Worm (Caenorhabditis elegans) whole organism, L3 larva: Measurements from ENCODE around the gene K02D10.4.

ENCODE experiments used
- R02D3.7 ChIP-seq: fragments of 150-350 bp; optimal IDR thresholded peaks from 2 replicates; lab custom pipeline; 2014; ENCODE audit warnings: missing biosample characterization, missing genetic modification characterization
- ZK546.5 ChIP-seq: sonication (generic microtip); optimal IDR thresholded peaks from 2 replicates; lab custom pipeline; 2017; ENCODE audit warnings: missing biosample characterization, missing genetic modification characterization
- aly-2 ChIP-seq: fragments of 150-350 bp; optimal IDR thresholded peaks from 2 replicates; lab custom pipeline; 2014; ENCODE audit warnings: missing biosample characterization, missing genetic modification characterization
- ama-1 ChIP-seq: fragments of 150-350 bp; optimal IDR thresholded peaks from 2 replicates; lab custom pipeline; 2018
- ceh-16 ChIP-seq: sonication (generic microtip); optimal IDR thresholded peaks from 2 replicates; lab custom pipeline; 2017; ENCODE audit warnings: missing biosample characterization, missing genetic modification characterization
- ceh-28 ChIP-seq: fragments of 150-350 bp; optimal IDR thresholded peaks from 2 replicates; lab custom pipeline; 2014; ENCODE audit warnings: missing biosample characterization, missing genetic modification reagents, missing genetic modification characterization
- ceh-82 ChIP-seq: fragments of 150-350 bp; optimal IDR thresholded peaks from 2 replicates; lab custom pipeline; 2014; ENCODE audit warnings: missing biosample characterization, missing genetic modification characterization
- ceh-9 ChIP-seq: sonication (generic microtip); optimal IDR thresholded peaks from 2 replicates; lab custom pipeline; 2018; ENCODE audit warnings: missing biosample characterization, missing genetic modification characterization
- daf-12 ChIP-seq: fragments of 150-350 bp; optimal IDR thresholded peaks from 2 replicates; lab custom pipeline; 2014; ENCODE audit warnings: missing biosample characterization, missing genetic modification reagents, missing genetic modification characterization
- egl-27 ChIP-seq: sonication (generic microtip); optimal IDR thresholded peaks from 4 replicates; lab custom pipeline; 2017; ENCODE audit warnings: missing biosample characterization, missing genetic modification reagents, missing genetic modification characterization
- egl-5 ChIP-seq: fragments of 150-350 bp; optimal IDR thresholded peaks from 2 replicates; lab custom pipeline; 2017; ENCODE audit warnings: missing biosample characterization, missing genetic modification reagents, missing genetic modification characterization, inconsistent platforms
- elt-1 ChIP-seq: fragments of 150-350 bp; optimal IDR thresholded peaks from 2 replicates; lab custom pipeline; 2014; ENCODE audit warnings: missing biosample characterization, missing genetic modification characterization
- elt-2 ChIP-seq: sonication (generic microtip); optimal IDR thresholded peaks from 2 replicates; lab custom pipeline; 2016; ENCODE audit warnings: missing genetic modification reagents, mild to moderate bottlenecking, missing genetic modification characterization, missing compliant biosample characterization
- elt-3 ChIP-seq, 3 experiments: fragments of 150-350 bp in 1 of 3; sonication (generic microtip) in 2 of 3; optimal IDR thresholded peaks; 2 replicates in 2 of 3; 4 replicates in 1 of 3; lab custom pipeline; 2014 to 2017; ENCODE audit warnings: missing biosample characterization in 3 of 3, missing genetic modification characterization in 3 of 3
- eor-1 ChIP-seq, 2 experiments: fragments of 150-350 bp; optimal IDR thresholded peaks; 2 replicates each; lab custom pipeline; 2014 to 2018; ENCODE audit warnings: missing biosample characterization in 2 of 2, missing genetic modification characterization in 2 of 2
- fkh-10 ChIP-seq: sonication (generic microtip); optimal IDR thresholded peaks from 2 replicates; lab custom pipeline; 2017; ENCODE audit warnings: missing biosample characterization, missing genetic modification reagents, missing genetic modification characterization
- fkh-2 ChIP-seq: fragments of 150-350 bp; optimal IDR thresholded peaks from 2 replicates; lab custom pipeline; 2014; ENCODE audit warnings: missing biosample characterization, missing genetic modification reagents, missing genetic modification characterization
- fos-1 ChIP-seq: fragments of 150-350 bp; optimal IDR thresholded peaks from 2 replicates; lab custom pipeline; 2014; ENCODE audit warnings: missing biosample characterization, missing genetic modification characterization
- hmg-11 ChIP-seq: sonication (generic microtip); optimal IDR thresholded peaks from 2 replicates; lab custom pipeline; 2016; ENCODE audit warnings: missing genetic modification characterization, missing compliant biosample characterization
- jun-1 ChIP-seq: fragments of 150-350 bp; optimal IDR thresholded peaks from 2 replicates; lab custom pipeline; 2014; ENCODE audit warnings: missing biosample characterization, missing genetic modification reagents, missing genetic modification characterization
- lin-15B ChIP-seq: fragments of 150-350 bp; optimal IDR thresholded peaks from 2 replicates; lab custom pipeline; 2014; ENCODE audit warnings: missing biosample characterization, missing genetic modification characterization
- lin-39 ChIP-seq: fragments of 150-350 bp; optimal IDR thresholded peaks from 2 replicates; lab custom pipeline; 2018; ENCODE audit warnings: missing biosample characterization, missing genetic modification reagents, missing genetic modification characterization
- lsy-12 ChIP-seq: sonication (generic microtip); optimal IDR thresholded peaks from 2 replicates; lab custom pipeline; 2016; ENCODE audit warnings: mild to moderate bottlenecking, missing genetic modification characterization, missing compliant biosample characterization
- mdl-1 ChIP-seq: fragments of 150-350 bp; optimal IDR thresholded peaks from 2 replicates; lab custom pipeline; 2014; ENCODE audit warnings: missing biosample characterization, missing genetic modification characterization
- mml-1 ChIP-seq: fragments of 150-350 bp; sonication (generic microtip); optimal IDR thresholded peaks from 3 replicates; lab custom pipeline; 2014; ENCODE audit warnings: missing biosample characterization, missing genetic modification characterization
- nfya-1 ChIP-seq: sonication (generic microtip); optimal IDR thresholded peaks from 2 replicates; lab custom pipeline; 2017; ENCODE audit warnings: missing genetic modification characterization, mild to moderate bottlenecking, missing compliant biosample characterization, antibody characterized with exemption, moderate library complexity; ENCODE audit not compliant: insufficient read depth
- nhr-11 ChIP-seq: fragments of 150-350 bp; optimal IDR thresholded peaks from 2 replicates; lab custom pipeline; 2014; ENCODE audit warnings: missing biosample characterization, missing genetic modification characterization
- nhr-12 ChIP-seq: fragments of 150-350 bp; optimal IDR thresholded peaks from 2 replicates; lab custom pipeline; 2014; ENCODE audit warnings: missing biosample characterization, missing genetic modification characterization
- nhr-23 ChIP-seq: fragments of 150-350 bp; optimal IDR thresholded peaks from 2 replicates; lab custom pipeline; 2014; ENCODE audit warnings: missing biosample characterization, missing genetic modification reagents, missing genetic modification characterization
- nhr-237 ChIP-seq: fragments of 150-350 bp; optimal IDR thresholded peaks from 2 replicates; lab custom pipeline; 2014; ENCODE audit warnings: missing biosample characterization, missing genetic modification characterization
- nhr-25 ChIP-seq: sonication (generic microtip); optimal IDR thresholded peaks from 2 replicates; lab custom pipeline; 2017; ENCODE audit warnings: missing biosample characterization, missing genetic modification characterization
- nhr-28 ChIP-seq: fragments of 150-350 bp; optimal IDR thresholded peaks from 2 replicates; lab custom pipeline; 2014; ENCODE audit warnings: missing biosample characterization, missing genetic modification characterization
- nhr-43 ChIP-seq: sonication (generic microtip); optimal IDR thresholded peaks from 2 replicates; lab custom pipeline; 2016; ENCODE audit warnings: mild to moderate bottlenecking, missing genetic modification characterization, missing compliant biosample characterization; ENCODE audit not compliant: poor library complexity, severe bottlenecking
- nhr-67 ChIP-seq: fragments of 150-350 bp; optimal IDR thresholded peaks from 2 replicates; lab custom pipeline; 2014; ENCODE audit warnings: missing biosample characterization, missing genetic modification characterization
- nhr-76 ChIP-seq: fragments of 150-350 bp; sonication (generic microtip); optimal IDR thresholded peaks from 5 replicates; lab custom pipeline; 2014; ENCODE audit warnings: missing biosample characterization, missing genetic modification characterization
- nhr-77 ChIP-seq: fragments of 150-350 bp; optimal IDR thresholded peaks from 2 replicates; lab custom pipeline; 2014; ENCODE audit warnings: missing biosample characterization, missing genetic modification characterization
- pha-4 ChIP-seq: fragments of 150-350 bp; optimal IDR thresholded peaks from 2 replicates; lab custom pipeline; 2014; ENCODE audit warnings: missing biosample characterization, missing genetic modification reagents, missing genetic modification characterization
- pqm-1 ChIP-seq: fragments of 150-350 bp; optimal IDR thresholded peaks from 2 replicates; lab custom pipeline; 2017; ENCODE audit warnings: missing biosample characterization, missing genetic modification characterization, inconsistent platforms
- sea-2 ChIP-seq: fragments of 150-350 bp; sonication (generic microtip); optimal IDR thresholded peaks from 4 replicates; lab custom pipeline; 2014; ENCODE audit warnings: missing biosample characterization, missing genetic modification reagents, missing genetic modification characterization
- skn-1 ChIP-seq: fragments of 150-350 bp; optimal IDR thresholded peaks from 2 replicates; lab custom pipeline; 2014; ENCODE audit warnings: missing biosample characterization, missing genetic modification characterization
- snpc-4 ChIP-seq: fragments of 150-350 bp; optimal IDR thresholded peaks from 2 replicates; lab custom pipeline; 2014; ENCODE audit warnings: missing biosample characterization, missing genetic modification characterization
- tbx-2 ChIP-seq: sonication (generic microtip); optimal IDR thresholded peaks from 2 replicates; lab custom pipeline; 2016; ENCODE audit warnings: mild to moderate bottlenecking, missing genetic modification characterization, missing compliant biosample characterization
- unc-39 ChIP-seq: sonication (generic microtip); optimal IDR thresholded peaks from 4 replicates; lab custom pipeline; 2017; ENCODE audit warnings: missing biosample characterization, missing genetic modification characterization
- unc-62 ChIP-seq: fragments of 150-350 bp; sonication (generic microtip); optimal IDR thresholded peaks from 4 replicates; lab custom pipeline; 2014; ENCODE audit warnings: missing biosample characterization, missing genetic modification reagents, missing genetic modification characterization
- zag-1 ChIP-seq: fragments of 150-350 bp; optimal IDR thresholded peaks from 2 replicates; lab custom pipeline; 2014; ENCODE audit warnings: missing biosample characterization, missing genetic modification characterization
- ztf-11 ChIP-seq: fragments of 150-350 bp; optimal IDR thresholded peaks from 2 replicates; lab custom pipeline; 2014; ENCODE audit warnings: missing biosample characterization, missing genetic modification characterization
- ztf-4 ChIP-seq: fragments of 150-350 bp; optimal IDR thresholded peaks from 2 replicates; lab custom pipeline; 2014; ENCODE audit warnings: missing biosample characterization, missing genetic modification characterization

K02D10.4 gene

DNA sequence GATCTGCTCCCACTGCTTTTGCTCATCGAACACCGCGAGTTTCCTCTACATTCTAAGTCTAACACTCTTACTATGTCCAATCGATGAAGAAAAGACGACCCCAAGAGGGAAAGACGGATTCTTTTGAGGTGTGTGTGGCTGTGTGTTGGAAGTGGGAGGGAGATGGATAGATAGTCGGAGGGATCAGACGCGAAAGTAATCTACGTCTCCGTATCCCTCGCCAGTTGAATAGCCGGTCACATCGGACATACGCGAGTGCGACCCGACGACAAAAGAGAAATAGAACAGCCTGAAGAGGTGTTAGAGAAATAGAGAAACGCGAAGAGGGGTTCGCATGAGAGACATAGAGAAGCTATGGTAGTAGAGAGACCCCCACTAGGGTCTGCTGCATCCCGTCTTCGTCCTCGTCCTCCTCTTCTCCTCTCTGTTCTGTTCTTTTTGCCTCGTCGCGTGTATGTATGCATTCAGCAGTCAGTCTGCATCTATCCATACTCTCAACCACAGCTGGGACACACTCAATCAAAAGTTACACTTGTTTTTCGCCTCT lies 15.9 kb upstream of the K02D10.4 start (continued):
- TF ChIP-seq ZK546.5 (tag; lab: Kevin White, UChicago) (no peak), nhr-67 (tag; lab: Kevin White, UChicago) (no peak), egl-5 (peak; percentile 68), unc-39 (tag; lab: Kevin White, UChicago) (peak; percentile 20), nhr-237 (tag; lab: Kevin White, UChicago) (no peak), skn-1 (tag; lab: Kevin White, UChicago) (peak; percentile 54), elt-1 (tag; lab: Kevin White, UChicago) (peak; percentile 83)

DNA sequence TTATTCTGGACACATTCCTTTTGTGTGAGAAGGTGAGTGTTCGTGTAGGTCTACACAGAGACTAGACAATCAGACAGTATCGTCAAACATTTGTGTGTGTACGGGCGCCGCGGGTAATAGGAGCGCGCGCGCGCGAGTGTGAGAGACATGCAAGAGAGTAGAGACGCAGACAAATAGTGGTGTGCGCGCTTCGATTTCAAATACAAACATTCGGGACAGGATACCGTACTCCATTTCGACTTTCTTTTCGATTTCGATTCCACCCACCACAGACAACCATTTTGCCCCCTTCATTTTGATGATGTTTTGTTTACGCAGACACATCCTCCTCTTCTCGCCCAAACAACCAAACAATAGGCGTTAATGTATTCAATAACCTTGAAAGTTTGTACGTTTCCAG lies 15.0 kb upstream of the K02D10.4 start:
- no peak for TF ChIP-seq nhr-12 (tag; lab: Kevin White, UChicago)
- peak; percentile 31 for TF ChIP-seq egl-5
- TF ChIP-seq tbx-2 (tag; lab: Kevin White, UChicago) = no peak
- TF ChIP-seq nhr-76 (tag; lab: Kevin White, UChicago) = no peak
- TF ChIP-seq egl-27 (tag; lab: Kevin White, UChicago) = peak; percentile 42
- peak; percentile 91 for TF ChIP-seq nhr-25 (tag; lab: Kevin White, UChicago)
- TF ChIP-seq R02D3.7 (tag; lab: Kevin White, UChicago) = peak; percentile 30
- TF ChIP-seq nfya-1 (tag; lab: Kevin White, UChicago) = peak; percentile 68
- no peak for TF ChIP-seq nhr-28 (tag; lab: Kevin White, UChicago)
- TF ChIP-seq ztf-4 (tag; lab: Kevin White, UChicago) = no peak
- peak; percentile 79 for TF ChIP-seq lin-39 (tag; lab: Kevin White, UChicago)
- no peak for TF ChIP-seq ztf-11 (tag; lab: Kevin White, UChicago)
- no peak for TF ChIP-seq unc-62 (GFP tag; lab: Kevin White, UChicago)
- peak; percentile 75 for TF ChIP-seq elt-2 (tag; lab: Kevin White, UChicago)
- TF ChIP-seq lsy-12 (tag; lab: Kevin White, UChicago) = peak; percentile 87
- TF ChIP-seq nhr-77 (tag; lab: Kevin White, UChicago) = no peak
- TF ChIP-seq fkh-10 (GFP tag; lab: Kevin White, UChicago) = no peak
- no peak for TF ChIP-seq fos-1
- TF ChIP-seq nhr-11 = no peak
- TF ChIP-seq fkh-2 (tag; lab: Kevin White, UChicago) = no peak
- TF ChIP-seq ceh-28 = peak; percentile 17
- peak; percentile 69 for TF ChIP-seq nhr-43 (tag; lab: Kevin White, UChicago)
- no peak for TF ChIP-seq mml-1 (tag; lab: Kevin White, UChicago)
- no peak for TF ChIP-seq zag-1
- peak; percentile 52 for TF ChIP-seq elt-1 (tag; lab: Kevin White, UChicago)
- TF ChIP-seq ceh-9 (tag; lab: Kevin White, UChicago) = no peak
- no peak for TF ChIP-seq unc-39 (tag; lab: Kevin White, UChicago)
- no peak for TF ChIP-seq elt-3 (tag; optimal IDR thresholded peaks at IDR 0.05; lab: Kevin White, UChicago)
- TF ChIP-seq nhr-237 (tag; lab: Kevin White, UChicago) = no peak
- TF ChIP-seq pqm-1 (tag; lab: Kevin White, UChicago) = peak; percentile 20
- TF ChIP-seq snpc-4 (tag; lab: Kevin White, UChicago) = peak; percentile 72
- no peak for TF ChIP-seq ceh-16
- TF ChIP-seq jun-1 (tag; lab: Kevin White, UChicago) = peak; percentile 86
- TF ChIP-seq lin-15B (tag; lab: Kevin White, UChicago) = peak; percentile 49
- TF ChIP-seq ZK546.5 (tag; lab: Kevin White, UChicago) = no peak
- peak; percentile 79 for TF ChIP-seq hmg-11
- peak; percentile 77 for TF ChIP-seq ama-1 (lab: Kevin White, UChicago)
- TF ChIP-seq nhr-23 (tag; lab: Kevin White, UChicago) = peak; percentile 86
- peak; percentile 95 for TF ChIP-seq pha-4 (tag; lab: Kevin White, UChicago)
- TF ChIP-seq sea-2 = no peak
- TF ChIP-seq eor-1 (tag; optimal IDR thresholded peaks at IDR 0.05; lab: Kevin White, UChicago) = no peak
- no peak for TF ChIP-seq aly-2 (tag; lab: Kevin White, UChicago)
- no peak for TF ChIP-seq ceh-82 (tag; lab: Kevin White, UChicago)
- peak; percentile 31 for TF ChIP-seq mdl-1 (tag; lab: Kevin White, UChicago)
- no peak for TF ChIP-seq nhr-67 (tag; lab: Kevin White, UChicago)
- TF ChIP-seq daf-12 = no peak
- TF ChIP-seq skn-1 (tag; lab: Kevin White, UChicago) = peak; percentile 33
- TF ChIP-seq, all 47 proteins: peak for 21
